Fruit fly (Drosophila melanogaster): ENCODE results near the gene CG1161.

CG1161 gene

dm6 chr3R:5374720-5375119, 19.8 kb downstream of the CG1161 start, which contains the start of the genes hd and CG14667:
Gene hd, minus strand, starts transcription at chr3R:5374962.
Gene CG14667, plus strand, starts transcription at chr3R:5375022.
- no peak for TF ChIP-seq CTCF (optimal IDR thresholded peaks at IDR 0.05)

dm6 chr3R:5376612-5377011, 21.7 kb downstream of the CG1161 start, which contains the start of gene 7B2:
Gene 7B2, plus strand, starts transcription at chr3R:5376780.
- TF ChIP-seq CTCF (optimal IDR thresholded peaks at IDR 0.05) = no peak

- TF ChIP-seq CG8478 (optimal IDR thresholded peaks at IDR 0.05) = no peak
- TF ChIP-seq CTCF (optimal IDR thresholded peaks at IDR 0.05) = no peak
Observed at dm6 chr3R:5385761-5386160, 30.9 kb downstream of the CG1161 start.

- no peak for TF ChIP-seq CG8478 (optimal IDR thresholded peaks at IDR 0.05)
- TF ChIP-seq CTCF (optimal IDR thresholded peaks at IDR 0.05) = no peak
Observed at dm6 chr3R:5387564-5387963, 32.7 kb downstream of the CG1161 start, which contains the start of gene CG14668. Gene CG14668, minus strand, starts transcription at chr3R:5387664.

dm6 chr3R:5387996-5388395, 33.1 kb downstream of the CG1161 start:
- no peak for TF ChIP-seq CTCF (optimal IDR thresholded peaks at IDR 0.05)
- TF ChIP-seq CG8478 (optimal IDR thresholded peaks at IDR 0.05) = no peak

dm6 chr3R:5389034-5389433, 34.1 kb downstream of the CG1161 start:
- TF ChIP-seq CG8478 (optimal IDR thresholded peaks at IDR 0.05) (no peak), CTCF (optimal IDR thresholded peaks at IDR 0.05) (no peak)

- TF ChIP-seq CG8478 (optimal IDR thresholded peaks at IDR 0.05) (no peak), CTCF (optimal IDR thresholded peaks at IDR 0.05) (no peak)
Observed at dm6 chr3R:5389435-5389834, 34.5 kb downstream of the CG1161 start.

dm6 chr3R:5390095-5390663, 35.3 kb downstream of the CG1161 start:
- TF ChIP-seq CG8478 (optimal IDR thresholded peaks at IDR 0.05) = no peak
- TF ChIP-seq CTCF (optimal IDR thresholded peaks at IDR 0.05) = no peak

- TF ChIP-seq CG8478 (optimal IDR thresholded peaks at IDR 0.05) = no peak
- no peak for TF ChIP-seq CTCF (optimal IDR thresholded peaks at IDR 0.05)
Observed at dm6 chr3R:5392033-5392432, 37.1 kb downstream of the CG1161 start.

- no peak for TF ChIP-seq CG8478 (optimal IDR thresholded peaks at IDR 0.05)
- no peak for TF ChIP-seq CTCF (optimal IDR thresholded peaks at IDR 0.05)
Observed at dm6 chr3R:5392621-5393020, 37.7 kb downstream of the CG1161 start, which contains the start of gene kkv. Gene kkv, minus strand, starts transcription at chr3R:5392866.

dm6 chr3R:5393742-5394391, 39.0 kb downstream of the CG1161 start, which contains the start of gene CG1172:
Gene CG1172, plus strand, starts transcription at chr3R:5393922.
- TF ChIP-seq CTCF (optimal IDR thresholded peaks at IDR 0.05) (no peak), CG8478 (optimal IDR thresholded peaks at IDR 0.05) (no peak)

dm6 chr3R:5395210-5395609, 40.3 kb downstream of the CG1161 start:
- TF ChIP-seq CTCF (optimal IDR thresholded peaks at IDR 0.05) (no peak), CG8478 (optimal IDR thresholded peaks at IDR 0.05) (no peak)

dm6 chr3R:5399096-5399495, 44.2 kb downstream of the CG1161 start, which contains the start of gene Or83a:
Gene Or83a, minus strand, starts transcription at chr3R:5399196.
- TF ChIP-seq CTCF (optimal IDR thresholded peaks at IDR 0.05) (no peak), CG8478 (optimal IDR thresholded peaks at IDR 0.05) (no peak)

dm6 chr3R:5403963-5404362, 49.1 kb downstream of the CG1161 start, which contains the start of gene CG2663:
Gene CG2663, minus strand, starts transcription at chr3R:5404135.
- no peak for TF ChIP-seq CTCF (optimal IDR thresholded peaks at IDR 0.05)
- no peak for TF ChIP-seq CG8478 (optimal IDR thresholded peaks at IDR 0.05)

Measured in S2 (cell line).